Worm (Caenorhabditis elegans) whole organism, young adult: Measurements from ENCODE around the gene pacs-1.

Source experiments
- B0035.1 ChIP-seq: sonication (generic microtip); optimal IDR thresholded peaks from 2 replicates; lab custom pipeline; 2016; ENCODE audit warnings: missing genetic modification characterization, mild to moderate bottlenecking, missing compliant biosample characterization, missing genotype, missing genetic modification reagents
- D2030.7 ChIP-seq: fragments of 200-800 bp; sonication (Bioruptor generic); IDR thresholded peaks from 2 replicates; pipeline ENCODE4 v1.3.6; 2022; ENCODE audit warnings: missing genetic modification reagents, missing genetic modification characterization, missing compliant biosample characterization
- aptf-3 ChIP-seq: fragments of 200-800 bp; sonication (Bioruptor generic); IDR thresholded peaks from 2 replicates; pipeline ENCODE4 v1.3.6; 2022; ENCODE audit warnings: missing genetic modification characterization, missing compliant biosample characterization
- cebp-2 ChIP-seq: fragments of 200-800 bp; sonication (Bioruptor generic); IDR thresholded peaks from 2 replicates; pipeline ENCODE4 v1.3.6; 2022; ENCODE audit warnings: missing genetic modification characterization, missing compliant biosample characterization
- lsy-27 ChIP-seq: sonication (generic microtip); optimal IDR thresholded peaks from 2 replicates; lab custom pipeline; 2017; ENCODE audit warnings: missing genetic modification characterization, mild to moderate bottlenecking, missing compliant biosample characterization, antibody characterized with exemption, missing genotype, borderline replicate concordance; ENCODE audit not compliant: insufficient read depth
- madf-3 ChIP-seq: fragments of 200-800 bp; sonication (Bioruptor generic); IDR thresholded peaks from 2 replicates; pipeline ENCODE4 v1.3.6; 2022; ENCODE audit warnings: missing genetic modification reagents, missing genetic modification characterization, missing compliant biosample characterization
- nfya-1 ChIP-seq: sonication (generic microtip); optimal IDR thresholded peaks from 2 replicates; lab custom pipeline; 2017; ENCODE audit warnings: antibody characterized with exemption, missing compliant biosample characterization, missing genetic modification characterization, borderline replicate concordance; ENCODE audit not compliant: insufficient read depth
- nhr-80 ChIP-seq: sonication (generic microtip); optimal IDR thresholded peaks from 2 replicates; lab custom pipeline; 2016; ENCODE audit warnings: missing genetic modification characterization, missing compliant biosample characterization
- pha-4 ChIP-seq: fragments of 150-350 bp; sonication (generic microtip); optimal IDR thresholded peaks from 2 replicates; lab custom pipeline; 2014; ENCODE audit warnings: missing biosample characterization, missing genetic modification reagents, missing genetic modification characterization
- sea-2 ChIP-seq: fragments of 200-800 bp; sonication (Bioruptor generic); IDR thresholded peaks from 2 replicates; pipeline ENCODE4 v1.3.6; 2022; ENCODE audit warnings: missing genetic modification characterization, missing compliant biosample characterization
- snpc-4 ChIP-seq, 5 experiments: fragments of 150-350 bp in 1 of 5; sonication (generic microtip) in 4 of 5; optimal IDR thresholded peaks; 2 replicates each; lab custom pipeline; 2014 to 2018; ENCODE audit warnings: missing genetic modification characterization in 5 of 5, missing biosample characterization in 3 of 5, antibody characterized with exemption in 2 of 5, mild to moderate bottlenecking in 2 of 5, missing compliant biosample characterization in 2 of 5, missing genotype in 2 of 5, moderate library complexity in 2 of 5, missing genetic modification reagents in 1 of 5
- tbx-9 ChIP-seq: sonication (generic microtip); optimal IDR thresholded peaks from 2 replicates; lab custom pipeline; 2016; ENCODE audit warnings: borderline replicate concordance, missing genetic modification characterization, inconsistent platforms, missing compliant biosample characterization
- unc-130 ChIP-seq: sonication (generic microtip); optimal IDR thresholded peaks from 2 replicates; lab custom pipeline; 2016; ENCODE audit warnings: missing genetic modification reagents, missing genetic modification characterization, missing compliant biosample characterization

DNA sequence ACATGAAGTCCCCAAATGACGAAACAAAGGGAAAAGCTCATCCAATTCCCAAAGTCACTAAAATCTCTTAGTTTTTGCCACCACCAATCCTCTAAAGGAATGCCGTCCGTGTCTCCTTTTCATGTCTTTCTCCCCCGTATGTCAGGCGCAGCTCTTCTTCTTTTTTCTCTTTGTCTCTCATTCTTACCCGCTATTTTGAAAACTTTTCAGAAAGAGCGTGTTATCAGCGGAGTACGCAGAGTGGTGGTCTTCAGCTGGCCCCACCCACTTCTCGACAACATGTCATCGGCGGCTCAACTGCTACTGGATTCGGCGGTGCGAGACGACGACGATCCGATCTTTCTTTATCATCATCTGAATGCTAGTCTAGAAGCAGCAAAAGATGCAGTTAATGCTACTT lies 25.7 kb downstream of the pacs-1 start, which contains the start of gene sphr-1:
- TF ChIP-seq pha-4 (tag; lab: Kevin White, UChicago) (no peak), cebp-2 (no peak), nfya-1 (tag; lab: Kevin White, UChicago) (no peak), D2030.7 (no peak), unc-130 (GFP tag; lab: Kevin White, UChicago) (no peak), tbx-9 (tag; lab: Kevin White, UChicago) (no peak), sea-2 (GFP tag; lab: Robert Waterston, UW) (no peak), B0035.1 (no peak), snpc-4 (GFP tag; optimal IDR thresholded peaks at IDR 0.05; lab: Kevin White, UChicago) (no peak), snpc-4 (tag; optimal IDR thresholded peaks at IDR 0.05; lab: Kevin White, UChicago) (no peak), nhr-80 (no peak), lsy-27 (tag; lab: Kevin White, UChicago) (no peak), madf-3 (GFP tag; lab: Robert Waterston, UW) (no peak), aptf-3 (GFP tag; lab: Robert Waterston, UW) (no peak)
